Worm (Caenorhabditis elegans) whole organism, early embryonic: ENCODE data around the gene pmpl-1.

Experiments
- F13C5.2 ChIP-seq: sonication (generic microtip); optimal IDR thresholded peaks from 2 replicates; lab custom pipeline; 2017; ENCODE audit warnings: mild to moderate bottlenecking, missing genetic modification characterization, inconsistent platforms, missing compliant biosample characterization
- aly-1 ChIP-seq: sonication (generic microtip); optimal IDR thresholded peaks from 2 replicates; lab custom pipeline; 2016; ENCODE audit warnings: missing genetic modification characterization, missing compliant biosample characterization
- ama-1 ChIP-seq: fragments of 150-350 bp; optimal IDR thresholded peaks from 2 replicates; lab custom pipeline; 2014
- ceh-13 ChIP-seq: fragments of 200-800 bp; sonication (Bioruptor generic); optimal IDR thresholded peaks from 2 replicates; lab custom pipeline; 2018; ENCODE audit warnings: mild to moderate bottlenecking, missing genetic modification characterization, missing compliant biosample characterization
- ets-7 ChIP-seq: sonication (generic microtip); optimal IDR thresholded peaks from 2 replicates; lab custom pipeline; 2016; ENCODE audit warnings: missing genotype, missing genetic modification characterization, missing compliant biosample characterization
- flt-1 ChIP-seq: fragments of 200-800 bp; sonication (Bioruptor generic); IDR thresholded peaks from 2 replicates; pipeline ENCODE4 v1.3.6; 2022; ENCODE audit warnings: missing genetic modification characterization, missing compliant biosample characterization
- hmbx-1 ChIP-seq: sonication (generic microtip); optimal IDR thresholded peaks from 2 replicates; lab custom pipeline; 2016; ENCODE audit warnings: mild to moderate bottlenecking, missing genetic modification characterization, missing compliant biosample characterization
- hmg-4 ChIP-seq: fragments of 200-800 bp; sonication (Bioruptor generic); optimal IDR thresholded peaks from 2 replicates; lab custom pipeline; 2018; ENCODE audit warnings: mild to moderate bottlenecking, missing genetic modification characterization, missing compliant biosample characterization
- hnd-1 ChIP-seq: sonication (generic microtip); optimal IDR thresholded peaks from 2 replicates; lab custom pipeline; 2016; ENCODE audit warnings: missing genetic modification characterization, missing compliant biosample characterization
- scrt-1 ChIP-seq: fragments of 200-800 bp; sonication (Bioruptor generic); IDR thresholded peaks from 2 replicates; pipeline ENCODE4 v1.3.6; 2022; ENCODE audit warnings: missing genetic modification characterization, missing compliant biosample characterization
- tbx-11 ChIP-seq: fragments of 200-800 bp; sonication (Bioruptor generic); IDR thresholded peaks from 2 replicates; pipeline ENCODE4 v1.3.6; 2022; ENCODE audit warnings: missing genetic modification characterization, missing compliant biosample characterization
- tra-4 ChIP-seq: sonication (generic microtip); optimal IDR thresholded peaks from 2 replicates; lab custom pipeline; 2017; ENCODE audit warnings: missing genetic modification characterization, missing compliant biosample characterization

DNA sequence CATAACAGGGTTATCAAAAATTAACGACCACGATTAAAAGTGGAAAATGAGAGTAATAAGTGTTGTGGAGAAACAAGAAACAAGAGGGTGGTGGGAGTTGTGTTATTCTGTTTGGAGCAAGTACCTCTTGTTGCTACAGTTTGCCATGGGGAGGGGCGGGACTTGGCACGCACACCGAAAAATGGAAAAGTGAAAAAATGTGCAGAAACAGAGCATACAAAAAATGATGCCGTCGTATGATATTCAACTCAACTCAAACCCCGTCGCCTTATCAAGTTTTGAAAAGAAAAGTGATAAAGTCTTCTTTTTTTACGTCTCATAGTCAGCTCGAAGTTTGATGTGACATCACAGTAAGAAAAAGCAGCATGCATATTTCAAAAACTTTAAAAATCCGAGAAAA is 32.8 kb downstream of the pmpl-1 start:
- TF ChIP-seq hmbx-1 (tag; lab: Kevin White, UChicago) (no peak), flt-1 (no peak), ama-1 (lab: Kevin White, UChicago) (no peak), F13C5.2 (tag; lab: Kevin White, UChicago) (no peak), ets-7 (tag; lab: Kevin White, UChicago) (no peak), hmg-4 (no peak), tra-4 (no peak), scrt-1 (GFP tag; lab: Robert Waterston, UW) (no peak), aly-1 (tag; lab: Kevin White, UChicago) (no peak), tbx-11 (no peak), ceh-13 (GFP tag; lab: Kevin White, UChicago) (no peak), hnd-1 (no peak)
